Fruit fly (Drosophila melanogaster) whole organism, embryonic: ENCODE measurements around the gene CG42758.

Source experiments
- C15 ChIP-seq: fragments of 200-800 bp; sonication (Bioruptor generic); IDR thresholded peaks from 3 replicates; pipeline ENCODE4 v1.3.6; 2022; ENCODE audit warnings: missing biosample characterization, missing genetic modification characterization
- CG12155 ChIP-seq: fragments of 200-800 bp; sonication (Bioruptor generic); optimal IDR thresholded peaks from 3 replicates; lab custom pipeline; 2016; ENCODE audit warnings: missing biosample characterization, missing genetic modification characterization
- CG12942 ChIP-seq: fragments of 200-800 bp; sonication (Bioruptor generic); optimal IDR thresholded peaks from 3 replicates; lab custom pipeline; 2016; ENCODE audit warnings: missing biosample characterization, missing genetic modification characterization
- CG13775 ChIP-seq: fragments of 200-800 bp; sonication (Bioruptor generic); optimal IDR thresholded peaks from 3 replicates; lab custom pipeline; 2017; ENCODE audit warnings: missing biosample characterization, mild to moderate bottlenecking, missing genetic modification characterization
- CG14014 ChIP-seq: fragments of 200-800 bp; sonication (Bioruptor generic); IDR thresholded peaks from 2 replicates; pipeline ENCODE4 v1.3.6; 2022; ENCODE audit warnings: missing biosample characterization, missing genetic modification characterization
- CG14441 ChIP-seq: fragments of 200-800 bp; sonication (Bioruptor generic); IDR thresholded peaks from 2 replicates; pipeline ENCODE4 v1.3.6; 2022; ENCODE audit warnings: missing biosample characterization, missing genetic modification characterization
- CG15479 ChIP-seq: fragments of 200-800 bp; sonication (Bioruptor generic); optimal IDR thresholded peaks from 3 replicates; lab custom pipeline; 2019; ENCODE audit warnings: missing biosample characterization, mild to moderate bottlenecking, missing genetic modification characterization, moderate library complexity
- CG16779 ChIP-seq: fragments of 200-800 bp; sonication (Bioruptor generic); IDR thresholded peaks from 2 replicates; pipeline ENCODE4 v1.3.6; 2022; ENCODE audit warnings: missing biosample characterization, missing genetic modification characterization
- CG18764 ChIP-seq: fragments of 200-800 bp; sonication (Bioruptor generic); optimal IDR thresholded peaks from 3 replicates; lab custom pipeline; 2016; ENCODE audit warnings: missing biosample characterization, missing genetic modification characterization
- CG2889 ChIP-seq: fragments of 200-800 bp; sonication (Bioruptor generic); IDR thresholded peaks from 3 replicates; pipeline ENCODE4 v1.3.6; 2022; ENCODE audit warnings: missing biosample characterization, missing genetic modification characterization
- CG32532 ChIP-seq: fragments of 200-800 bp; sonication (Bioruptor generic); IDR thresholded peaks from 2 replicates; pipeline ENCODE4 v1.3.6; 2022; ENCODE audit warnings: missing biosample characterization, missing genetic modification characterization
- CG4328 ChIP-seq: fragments of 200-800 bp; sonication (Bioruptor generic); optimal IDR thresholded peaks from 3 replicates; lab custom pipeline; 2017; ENCODE audit warnings: missing biosample characterization, missing genetic modification reagents, missing genetic modification characterization
- CG4360 ChIP-seq: fragments of 200-800 bp; sonication (Bioruptor generic); IDR thresholded peaks from 2 replicates; pipeline ENCODE4 v1.3.6; 2022; ENCODE audit warnings: missing biosample characterization, missing genetic modification characterization
- CG4424 ChIP-seq: fragments of 200-800 bp; sonication (Bioruptor generic); optimal IDR thresholded peaks from 3 replicates; lab custom pipeline; 2016; ENCODE audit warnings: missing biosample characterization, missing genetic modification characterization
- CG4730 ChIP-seq: fragments of 200-800 bp; sonication (Bioruptor generic); IDR thresholded peaks from 2 replicates; pipeline ENCODE4 v1.3.6; 2022; ENCODE audit warnings: missing biosample characterization, missing genetic modification characterization
- CG4854 ChIP-seq: fragments of 200-800 bp; sonication (Bioruptor generic); optimal IDR thresholded peaks from 2 replicates; lab custom pipeline; 2016; ENCODE audit warnings: missing biosample characterization, missing genetic modification characterization, inconsistent platforms
- CG6683 ChIP-seq: fragments of 200-800 bp; sonication (Bioruptor generic); optimal IDR thresholded peaks from 2 replicates; lab custom pipeline; 2017; ENCODE audit warnings: missing biosample characterization, mild to moderate bottlenecking, missing genetic modification characterization, missing genetic modification reagents
- CG7745 ChIP-seq: fragments of 200-800 bp; sonication (Bioruptor generic); optimal IDR thresholded peaks from 2 replicates; lab custom pipeline; 2018; ENCODE audit warnings: missing biosample characterization, mild to moderate bottlenecking, missing genetic modification characterization, moderate library complexity
- CG8290 ChIP-seq, 3 experiments: fragments of 200-800 bp; sonication (Bioruptor generic); optimal IDR thresholded peaks; 2 replicates each; lab custom pipeline; 2016 to 2019; ENCODE audit warnings: missing biosample characterization in 3 of 3, missing genetic modification characterization in 3 of 3, mild to moderate bottlenecking in 2 of 3, moderate library complexity in 1 of 3
- CHES-1-like ChIP-seq: fragments of 200-800 bp; sonication (Bioruptor generic); optimal IDR thresholded peaks from 2 replicates; lab custom pipeline; 2016; ENCODE audit warnings: missing biosample characterization, missing genetic modification characterization
- D19A ChIP-seq: fragments of 200-800 bp; optimal IDR thresholded peaks from 3 replicates; lab custom pipeline; 2019; ENCODE audit warnings: missing biosample characterization, mild to moderate bottlenecking, missing genetic modification characterization, moderate library complexity
- Eip74EF ChIP-seq, 2 experiments: fragments of 200-800 bp in 1 of 2; fragments of >200 bp in 1 of 2; sonication (Bioruptor generic) in 1 of 2; optimal IDR thresholded peaks; 2 replicates each; lab custom pipeline; 2017 to 2019; ENCODE audit warnings: missing biosample characterization in 2 of 2, missing genetic modification characterization in 2 of 2, mild to moderate bottlenecking in 1 of 2, moderate library complexity in 1 of 2
- GATAe ChIP-seq: fragments of 200-800 bp; sonication (Bioruptor generic); conservative IDR thresholded peaks from 2 replicates; pipeline ENCODE4 v1.3.6; 2022; ENCODE audit warnings: missing biosample characterization, missing genetic modification characterization
- H2.0 ChIP-seq: fragments of 200-800 bp; sonication (Bioruptor generic); IDR thresholded peaks from 2 replicates; pipeline ENCODE4 v1.3.6; 2022; ENCODE audit warnings: missing biosample characterization, missing genetic modification characterization
- Hr3 ChIP-seq: fragments of 200-800 bp; sonication (Bioruptor generic); optimal IDR thresholded peaks from 3 replicates; lab custom pipeline; 2016; ENCODE audit warnings: missing biosample characterization, missing genetic modification characterization
- MBD-R2 ChIP-seq: fragments of 200-800 bp; sonication (Bioruptor generic); IDR thresholded peaks from 2 replicates; pipeline ENCODE4 v1.3.6; 2022; ENCODE audit warnings: missing biosample characterization, missing genetic modification characterization
- Mrtf ChIP-seq: fragments of 200-800 bp; sonication (Bioruptor generic); IDR thresholded peaks from 3 replicates; pipeline ENCODE4 v1.3.6; 2022; ENCODE audit warnings: missing biosample characterization, missing genetic modification characterization
- Myb ChIP-seq: fragments of 200-800 bp; sonication (Bioruptor generic); optimal IDR thresholded peaks from 2 replicates; lab custom pipeline; 2016; ENCODE audit warnings: missing biosample characterization, missing genetic modification characterization
- NK7.1 ChIP-seq: fragments of 200-800 bp; sonication (Bioruptor generic); optimal IDR thresholded peaks from 3 replicates; lab custom pipeline; 2016; ENCODE audit warnings: missing biosample characterization, missing genetic modification characterization
- NfI ChIP-seq: fragments of 200-800 bp; sonication (Bioruptor generic); optimal IDR thresholded peaks from 3 replicates; lab custom pipeline; 2018; ENCODE audit warnings: missing biosample characterization, mild to moderate bottlenecking, missing genetic modification characterization, moderate library complexity
- Oli ChIP-seq: fragments of 200-800 bp; sonication (Bioruptor generic); optimal IDR thresholded peaks from 2 replicates; lab custom pipeline; 2018; ENCODE audit warnings: missing biosample characterization, mild to moderate bottlenecking, missing genetic modification characterization, moderate library complexity
- Ptx1 ChIP-seq: fragments of 200-800 bp; sonication (Bioruptor generic); IDR thresholded peaks from 2 replicates; pipeline ENCODE4 v1.3.6; 2022; ENCODE audit warnings: missing biosample characterization, missing genetic modification characterization
- ap ChIP-seq: fragments of 200-800 bp; sonication (Bioruptor generic); IDR thresholded peaks from 2 replicates; pipeline ENCODE4 v1.3.6; 2022; ENCODE audit warnings: missing biosample characterization, missing genetic modification characterization
- caup ChIP-seq: fragments of 200-800 bp; sonication (Bioruptor generic); optimal IDR thresholded peaks from 3 replicates; lab custom pipeline; 2017; ENCODE audit warnings: missing biosample characterization, mild to moderate bottlenecking, missing genetic modification characterization, moderate library complexity; ENCODE audit not compliant: severe bottlenecking
- chm ChIP-seq: fragments of 200-800 bp; sonication (Bioruptor generic); IDR thresholded peaks from 2 replicates; pipeline ENCODE4 v1.3.6; 2022; ENCODE audit warnings: missing biosample characterization, missing genetic modification characterization
- crp ChIP-seq, 2 experiments: fragments of 200-800 bp; sonication (Bioruptor generic); optimal IDR thresholded peaks; 2 replicates in 1 of 2; 3 replicates in 1 of 2; lab custom pipeline; 2017; ENCODE audit warnings: missing biosample characterization in 2 of 2, missing genetic modification characterization in 2 of 2, mild to moderate bottlenecking in 1 of 2, moderate library complexity in 1 of 2
- da ChIP-seq: fragments of 200-800 bp; sonication (Bioruptor generic); optimal IDR thresholded peaks from 2 replicates; lab custom pipeline; 2016; ENCODE audit warnings: missing biosample characterization, missing genetic modification characterization
- dm ChIP-seq: fragments of 200-800 bp; sonication (Bioruptor generic); optimal IDR thresholded peaks from 3 replicates; lab custom pipeline; 2016; ENCODE audit warnings: missing biosample characterization, missing genetic modification characterization
- gcm ChIP-seq: fragments of 200-800 bp; sonication (Bioruptor generic); optimal IDR thresholded peaks from 2 replicates; lab custom pipeline; 2019; ENCODE audit warnings: missing biosample characterization, mild to moderate bottlenecking, missing genetic modification characterization, moderate library complexity
- her ChIP-seq: fragments of 200-800 bp; sonication (Bioruptor generic); optimal IDR thresholded peaks from 2 replicates; lab custom pipeline; 2016; ENCODE audit warnings: missing biosample characterization, missing genetic modification characterization
- ken ChIP-seq: fragments of 200-800 bp; sonication (Bioruptor generic); IDR thresholded peaks from 3 replicates; pipeline ENCODE4 v1.3.6; 2022; ENCODE audit warnings: missing biosample characterization, missing genetic modification characterization
- klu ChIP-seq: fragments of 200-800 bp; sonication (Bioruptor generic); IDR thresholded peaks from 2 replicates; pipeline ENCODE4 v1.3.6; 2022; ENCODE audit warnings: missing biosample characterization, missing genetic modification characterization
- mam ChIP-seq: fragments of 200-800 bp; sonication (Bioruptor generic); optimal IDR thresholded peaks from 3 replicates; lab custom pipeline; 2016; ENCODE audit warnings: missing biosample characterization, missing genetic modification characterization
- pho ChIP-seq: fragments of 200-800 bp; sonication (Bioruptor generic); optimal IDR thresholded peaks from 2 replicates; lab custom pipeline; 2016; ENCODE audit warnings: missing biosample characterization, missing genetic modification characterization
- pros ChIP-seq: fragments of 200-800 bp; sonication (Bioruptor generic); optimal IDR thresholded peaks from 3 replicates; lab custom pipeline; 2019; ENCODE audit warnings: missing biosample characterization, mild to moderate bottlenecking, missing genetic modification characterization, moderate library complexity
- run ChIP-seq: fragments of 200-800 bp; sonication (Bioruptor generic); optimal IDR thresholded peaks from 3 replicates; lab custom pipeline; 2018; ENCODE audit warnings: missing biosample characterization, mild to moderate bottlenecking, missing genetic modification characterization
- scrt ChIP-seq: fragments of 200-800 bp; sonication (Bioruptor generic); optimal IDR thresholded peaks from 2 replicates; lab custom pipeline; 2018; ENCODE audit warnings: missing biosample characterization, mild to moderate bottlenecking, missing genetic modification characterization, moderate library complexity
- sim ChIP-seq: fragments of 200-800 bp; sonication (Bioruptor generic); IDR thresholded peaks from 2 replicates; pipeline ENCODE4 v1.3.6; 2022; ENCODE audit warnings: missing biosample characterization, missing genetic modification characterization
- slou ChIP-seq: fragments of 200-800 bp; sonication (Bioruptor generic); optimal IDR thresholded peaks from 3 replicates; lab custom pipeline; 2016; ENCODE audit warnings: missing biosample characterization, missing genetic modification characterization
- tin ChIP-seq: fragments of 200-800 bp; sonication (Bioruptor generic); optimal IDR thresholded peaks from 3 replicates; lab custom pipeline; 2016; ENCODE audit warnings: missing biosample characterization, missing genetic modification characterization
- twi ChIP-seq: fragments of 200-800 bp; optimal IDR thresholded peaks from 2 replicates; lab custom pipeline; 2019; ENCODE audit warnings: missing biosample characterization, mild to moderate bottlenecking, missing genetic modification characterization, moderate library complexity
- zen2 ChIP-seq: fragments of 200-800 bp; sonication (Bioruptor generic); IDR thresholded peaks from 3 replicates; pipeline ENCODE4 v1.3.6; 2022; ENCODE audit warnings: missing biosample characterization, missing genetic modification characterization; ENCODE audit not compliant: partially characterized antibody

The CG42758 gene

dm6 chr3L:14559659-14560058 is 7.6 kb upstream of the CG42758 start, which contains the start of gene CG34039 (continued):
- TF ChIP-seq CG8290 (GFP tag; optimal IDR thresholded peaks at IDR 0.05; lab: Kevin White, UChicago) (peak; percentile 50), CG8290 (tag; optimal IDR thresholded peaks at IDR 0.05; lab: Kevin White, UChicago) (peak in 1 of 2 experiments; percentile 70), mam (GFP tag; lab: Kevin White, UChicago) (no peak), sim (GFP tag; lab: Robert Waterston, UW) (no peak), CG14441 (GFP tag; lab: Robert Waterston, UW) (no peak), H2.0 (GFP tag; lab: Robert Waterston, UW) (no peak), tin (GFP tag; lab: Kevin White, UChicago) (no peak), CG15479 (no peak), CG32532 (GFP tag; lab: Robert Waterston, UW) (no peak), ken (no peak), CG4360 (GFP tag; lab: Robert Waterston, UW) (0 out of 2 replicates have a peak, but pooled peaks have one; percentile 19), crp (GFP tag; optimal IDR thresholded peaks at IDR 0.05; lab: Kevin White, UChicago) (no peak), D19A (no peak), dm (no peak), run (tag; lab: Kevin White, UChicago) (no peak), Eip74EF (GFP tag; optimal IDR thresholded peaks at IDR 0.05; lab: Kevin White, UChicago) (peak in 1 of 2 experiments; percentile 15), klu (GFP tag; lab: Robert Waterston, UW) (no peak), CG16779 (GFP tag; lab: Robert Waterston, UW) (no peak), Oli (no peak), pros (GFP tag; lab: Kevin White, UChicago) (peak; percentile 67), Hr3 (no peak), CG4328 (GFP tag; lab: Kevin White, UChicago) (no peak), CG12155 (GFP tag; lab: Kevin White, UChicago) (no peak), CG12942 (GFP tag; lab: Kevin White, UChicago) (peak; percentile 8), gcm (peak; percentile 2), CG4424 (GFP tag; lab: Kevin White, UChicago) (no peak), chm (GFP tag; lab: Robert Waterston, UW) (no peak), CG2889 (GFP tag; lab: Robert Waterston, UW) (no peak), NK7.1 (no peak), Myb (no peak), ap (GFP tag; lab: Robert Waterston, UW) (no peak), pho (GFP tag; lab: Kevin White, UChicago) (peak; percentile 4), GATAe (GFP tag; lab: Robert Waterston, UW) (no peak), Ptx1 (GFP tag; lab: Robert Waterston, UW) (no peak), MBD-R2 (peak; percentile 63), caup (GFP tag; lab: Kevin White, UChicago) (no peak), scrt (no peak), twi (tag; lab: Kevin White, UChicago) (no peak), CG4854 (no peak), da (GFP tag; lab: Kevin White, UChicago) (no peak), CG4730 (GFP tag; lab: Robert Waterston, UW) (no peak), CG6683 (GFP tag; lab: Kevin White, UChicago) (no peak), zen2 (GFP tag; lab: Robert Waterston, UW) (no peak; the same call in 2 of the 3 replicates), CG18764 (GFP tag; lab: Kevin White, UChicago) (no peak), slou (GFP tag; lab: Kevin White, UChicago) (no peak), NfI (GFP tag; lab: Kevin White, UChicago) (no peak), CG7745 (tag; lab: Kevin White, UChicago) (no peak), CG14014 (no peak), CG13775 (GFP tag; lab: Kevin White, UChicago) (no peak), C15 (GFP tag; lab: Robert Waterston, UW) (no peak), CHES-1-like (GFP tag; lab: Kevin White, UChicago) (no peak), Mrtf (GFP tag; lab: Robert Waterston, UW) (no peak), her (no peak)
